Worm (Caenorhabditis elegans): ENCODE results near the gene F57C2.4.
A peak's percentile ranks its signal among the peaks of the same experiment; 100 is the strongest.

Gene F57C2.4

ce11 chrII:14567811-14568210 lies 42.7 kb downstream of the F57C2.4 start:
- TF ChIP-seq D1046.2 (GFP tag; IDR thresholded peaks at IDR 0.05) (no peak), aha-1 (tag) (peak; percentile 68)

ce11 chrII:14569322-14569721 lies 44.2 kb downstream of the F57C2.4 start:
- TF ChIP-seq zag-1 (tag; optimal IDR thresholded peaks at IDR 0.05), result no peak
- TF ChIP-seq unc-130 (GFP tag; optimal IDR thresholded peaks at IDR 0.05), result no peak
- no peak for TF ChIP-seq lin-13 (GFP tag; optimal IDR thresholded peaks at IDR 0.05)
- TF ChIP-seq nhr-102 (tag; optimal IDR thresholded peaks at IDR 0.05), result no peak
- no peak for TF ChIP-seq attf-4 (tag; optimal IDR thresholded peaks at IDR 0.05)
- TF ChIP-seq lsy-2 (tag; optimal IDR thresholded peaks at IDR 0.05), result peak in 1 of 2 experiments; percentile 10
- no peak for TF ChIP-seq hif-1 (tag; optimal IDR thresholded peaks at IDR 0.05)
- no peak for TF ChIP-seq T20F7.1 (GFP tag; optimal IDR thresholded peaks at IDR 0.05)
- TF ChIP-seq dmd-8 (GFP tag; IDR thresholded peaks at IDR 0.05), result no peak
- TF ChIP-seq gei-8 (GFP tag; optimal IDR thresholded peaks at IDR 0.05), result no peak
- no peak for TF ChIP-seq nhr-111 (GFP tag; optimal IDR thresholded peaks at IDR 0.05)
- TF ChIP-seq ama-1 (optimal IDR thresholded peaks at IDR 0.05), result no peak
- TF ChIP-seq zip-11 (GFP tag; IDR thresholded peaks at IDR 0.05), result no peak
- TF ChIP-seq vab-7 (GFP tag; IDR thresholded peaks at IDR 0.05), result no peak
- TF ChIP-seq Y75B8A.6 (GFP tag; IDR thresholded peaks at IDR 0.05), result no peak
- no peak for TF ChIP-seq jun-1 (tag; optimal IDR thresholded peaks at IDR 0.05)
- TF ChIP-seq D1046.2 (GFP tag; IDR thresholded peaks at IDR 0.05), result no peak
- TF ChIP-seq ceh-32 (tag; optimal IDR thresholded peaks at IDR 0.05; ENCODE audit: poor library complexity), result no peak
- TF ChIP-seq dpl-1 (GFP tag; optimal IDR thresholded peaks at IDR 0.05), result no peak
- no peak for TF ChIP-seq nhr-42 (GFP tag; IDR thresholded peaks at IDR 0.05)
- TF ChIP-seq mxl-2 (GFP tag; conservative IDR thresholded peaks at IDR 0.05), result no peak
- TF ChIP-seq ceh-82 (tag; optimal IDR thresholded peaks at IDR 0.05), result no peak
- no peak for TF ChIP-seq madf-9 (GFP tag; conservative IDR thresholded peaks at IDR 0.05)
- TF ChIP-seq lin-1 (GFP tag; IDR thresholded peaks at IDR 0.05), result no peak
- TF ChIP-seq php-3 (GFP tag; IDR thresholded peaks at IDR 0.05), result no peak
- no peak for TF ChIP-seq daf-12 (tag; optimal IDR thresholded peaks at IDR 0.05)
- no peak for TF ChIP-seq daf-8 (GFP tag; IDR thresholded peaks at IDR 0.05)
- TF ChIP-seq lin-15B (tag; optimal IDR thresholded peaks at IDR 0.05), result no peak
- TF ChIP-seq nhr-77 (tag; optimal IDR thresholded peaks at IDR 0.05), result no peak
- no peak for TF ChIP-seq R02D3.7 (tag; optimal IDR thresholded peaks at IDR 0.05)
- no peak for TF ChIP-seq aha-1 (tag)
- no peak for TF ChIP-seq unc-39 (tag; optimal IDR thresholded peaks at IDR 0.05)
- no peak for TF ChIP-seq nhr-41 (GFP tag; IDR thresholded peaks at IDR 0.05)
- TF ChIP-seq pha-4 (GFP tag; IDR thresholded peaks at IDR 0.05), result no peak
- no peak for TF ChIP-seq pha-4 (tag; optimal IDR thresholded peaks at IDR 0.05)
- no peak for TF ChIP-seq nhr-48 (tag; optimal IDR thresholded peaks at IDR 0.05)
- TF ChIP-seq lir-3 (tag; optimal IDR thresholded peaks at IDR 0.05), result no peak
- TF ChIP-seq ceh-28 (tag; optimal IDR thresholded peaks at IDR 0.05), result no peak
- no peak for TF ChIP-seq daf-16 (GFP tag; optimal IDR thresholded peaks at IDR 0.05)
- TF ChIP-seq daf-16 (tag; optimal IDR thresholded peaks at IDR 0.05), result peak; percentile 10
- no peak for TF ChIP-seq lin-29 (GFP tag; IDR thresholded peaks at IDR 0.05)
- no peak for TF ChIP-seq dmd-9 (GFP tag; IDR thresholded peaks at IDR 0.05)
- no peak for TF ChIP-seq ceh-20 (GFP tag; IDR thresholded peaks at IDR 0.05)
- TF ChIP-seq duxl-1 (tag; optimal IDR thresholded peaks at IDR 0.05; ENCODE audit: poor library complexity), result no peak
- 0 out of 4 replicates have a peak, but pooled peaks of 1 of the 2 experiments have one; percentile 27 for TF ChIP-seq madf-5 (GFP tag; IDR thresholded peaks at IDR 0.05)
- no peak for TF ChIP-seq mxl-3 (GFP tag; optimal IDR thresholded peaks at IDR 0.05)
- no peak for TF ChIP-seq aly-2 (tag; optimal IDR thresholded peaks at IDR 0.05)
- TF ChIP-seq Y5F2A.4 (GFP tag; optimal IDR thresholded peaks at IDR 0.05), result no peak
- peak; percentile 63; the same call in 1 of the 2 replicates for TF ChIP-seq egl-43 (GFP tag; IDR thresholded peaks at IDR 0.05)
- no peak for TF ChIP-seq F10B5.3 (tag; optimal IDR thresholded peaks at IDR 0.05)
- no peak for TF ChIP-seq spr-1 (tag; optimal IDR thresholded peaks at IDR 0.05)
